Worm (Caenorhabditis elegans) whole organism, L2 larva: ENCODE results near the gene sdz-5.

Experiments
- ZK546.5 ChIP-seq: sonication (generic microtip); optimal IDR thresholded peaks from 2 replicates; lab custom pipeline; 2017; ENCODE audit warnings: missing biosample characterization, missing genetic modification characterization
- aly-2 ChIP-seq: fragments of 150-350 bp; optimal IDR thresholded peaks from 2 replicates; lab custom pipeline; 2014; ENCODE audit warnings: missing biosample characterization, missing genetic modification characterization
- lin-11 ChIP-seq: fragments of 150-350 bp; sonication (generic microtip); optimal IDR thresholded peaks from 2 replicates; lab custom pipeline; 2014; ENCODE audit warnings: missing biosample characterization, missing genetic modification characterization, inconsistent platforms, mixed read lengths
- lin-13 ChIP-seq: fragments of 150-350 bp; optimal IDR thresholded peaks from 2 replicates; lab custom pipeline; 2014; ENCODE audit warnings: missing biosample characterization, missing genetic modification reagents, missing genetic modification characterization
- mab-5 ChIP-seq: fragments of 150-350 bp; optimal IDR thresholded peaks from 2 replicates; lab custom pipeline; 2014; ENCODE audit warnings: missing biosample characterization, missing genetic modification characterization
- mdl-1 ChIP-seq, 2 experiments: fragments of 150-350 bp in 1 of 2; sonication (generic microtip) in 1 of 2; optimal IDR thresholded peaks; 2 replicates each; lab custom pipeline; 2017; ENCODE audit warnings: missing biosample characterization in 2 of 2, missing genetic modification characterization in 2 of 2
- nhr-10 ChIP-seq: sonication (generic microtip); optimal IDR thresholded peaks from 2 replicates; lab custom pipeline; 2017; ENCODE audit warnings: missing biosample characterization, missing genetic modification characterization
- nhr-237 ChIP-seq: fragments of 150-350 bp; optimal IDR thresholded peaks from 2 replicates; lab custom pipeline; 2014; ENCODE audit warnings: missing biosample characterization, missing genetic modification characterization
- nhr-77 ChIP-seq: fragments of 150-350 bp; optimal IDR thresholded peaks from 2 replicates; lab custom pipeline; 2014; ENCODE audit warnings: missing biosample characterization, missing genetic modification characterization
- unc-55 ChIP-seq: fragments of 150-350 bp; sonication (generic microtip); optimal IDR thresholded peaks from 3 replicates; lab custom pipeline; 2014; ENCODE audit warnings: missing biosample characterization, missing genetic modification reagents, missing genetic modification characterization
- ztf-11 ChIP-seq: sonication (generic microtip); optimal IDR thresholded peaks from 2 replicates; lab custom pipeline; 2017; ENCODE audit warnings: missing biosample characterization, missing genetic modification characterization
- ztf-4 ChIP-seq: fragments of 150-350 bp; optimal IDR thresholded peaks from 2 replicates; lab custom pipeline; 2014; ENCODE audit warnings: missing biosample characterization, missing genetic modification characterization

DNA sequence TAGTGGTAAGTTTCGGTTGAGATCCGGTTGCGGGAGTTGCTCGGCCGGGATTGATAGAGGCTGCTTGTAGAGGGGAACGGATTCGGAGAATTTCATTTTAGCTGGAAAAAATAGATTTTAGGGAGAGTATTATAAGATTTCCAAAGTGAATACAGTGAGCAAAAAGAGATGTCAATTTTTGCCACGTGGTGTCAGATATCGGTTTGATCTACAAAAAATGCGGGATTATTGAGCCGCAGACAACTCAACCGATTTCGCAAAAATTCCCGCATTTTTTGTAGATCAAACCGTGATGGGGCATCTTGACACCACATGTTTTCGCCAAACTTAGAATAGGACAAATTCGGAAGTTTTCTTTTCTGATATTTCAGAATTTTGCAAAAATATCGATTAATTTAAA, 45.7 kb downstream of the sdz-5 start, which contains the start of gene lido-13:
- TF ChIP-seq aly-2 (tag; lab: Kevin White, UChicago) (no peak), ztf-4 (tag; lab: Kevin White, UChicago) (no peak), mdl-1 (tag; optimal IDR thresholded peaks at IDR 0.05; lab: Kevin White, UChicago) (no peak), mab-5 (tag; lab: Kevin White, UChicago) (no peak), nhr-10 (tag; lab: Kevin White, UChicago) (no peak), lin-13 (GFP tag; lab: Kevin White, UChicago) (no peak), ZK546.5 (tag; lab: Kevin White, UChicago) (no peak), unc-55 (GFP tag; lab: Kevin White, UChicago) (no peak), lin-11 (tag; lab: Kevin White, UChicago) (no peak), nhr-237 (no peak), ztf-11 (tag; lab: Kevin White, UChicago) (no peak), nhr-77 (tag; lab: Kevin White, UChicago) (no peak)
